Worm (Caenorhabditis elegans): ENCODE data around the gene Y62E10A.13.

Y62E10A.13 gene

DNA sequence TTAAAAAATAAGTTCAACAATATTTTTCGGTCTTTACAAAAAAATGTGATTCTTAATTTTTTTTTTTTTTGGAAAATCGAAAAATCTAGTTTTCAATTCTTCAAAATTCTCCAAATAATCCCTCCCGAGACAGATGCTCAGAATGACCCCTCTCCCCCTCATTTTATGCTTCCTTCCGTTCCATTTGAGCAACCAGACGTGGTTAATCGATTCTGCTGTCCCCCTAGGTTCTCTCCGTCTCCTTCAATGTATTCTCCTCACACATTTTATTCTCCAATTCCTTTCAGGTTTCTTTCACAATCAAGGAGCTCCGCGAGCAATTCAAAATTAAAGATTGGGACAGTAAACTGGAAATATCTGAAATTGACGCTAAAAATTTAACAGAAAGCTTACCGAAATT, 23.9 kb downstream of the Y62E10A.13 start:
- no peak for TF ChIP-seq ttx-3 (tag; optimal IDR thresholded peaks at IDR 0.05)
- TF ChIP-seq ceh-48 (tag; optimal IDR thresholded peaks at IDR 0.05): peak; percentile 54

DNA sequence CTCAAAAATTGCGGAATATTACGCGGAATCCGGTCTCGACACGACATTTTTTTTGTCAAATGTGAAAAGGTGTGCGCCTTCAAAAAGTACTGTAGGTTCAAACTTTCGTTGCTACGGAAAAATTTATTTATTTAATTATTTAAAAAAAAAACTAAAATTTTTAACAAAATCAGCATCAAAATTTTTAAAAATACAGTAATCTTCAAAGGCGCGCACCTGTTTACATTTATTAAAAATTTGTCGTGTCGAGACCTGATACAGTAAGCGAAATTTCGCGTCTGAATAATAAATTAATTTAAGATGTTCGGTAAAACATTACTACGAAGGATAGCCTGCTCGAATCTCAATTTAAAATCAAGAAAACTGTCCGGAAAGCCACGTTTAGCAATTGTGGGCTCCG, 27.2 kb downstream of the Y62E10A.13 start, which contains the start of gene Y62E10A.6:
TSS of gene Y62E10A.6 (plus strand) at position 301 of the 400 bp plus-strand sequence.
- TF ChIP-seq fkh-6 (tag; optimal IDR thresholded peaks at IDR 0.05) (no peak), syd-9 (tag; optimal IDR thresholded peaks at IDR 0.05) (no peak), ets-4 (tag; optimal IDR thresholded peaks at IDR 0.05) (no peak), fax-1 (tag; optimal IDR thresholded peaks at IDR 0.05) (no peak), tbx-2 (tag; optimal IDR thresholded peaks at IDR 0.05) (no peak), unc-42 (tag; optimal IDR thresholded peaks at IDR 0.05) (no peak), ceh-34 (tag; optimal IDR thresholded peaks at IDR 0.05) (no peak), ceh-6 (GFP tag; optimal IDR thresholded peaks at IDR 0.05) (no peak), pqm-1 (tag; optimal IDR thresholded peaks at IDR 0.05) (no peak), nfya-1 (tag; optimal IDR thresholded peaks at IDR 0.05) (no peak), K02D7.2 (tag; optimal IDR thresholded peaks at IDR 0.05) (no peak), dmd-4 (tag; optimal IDR thresholded peaks at IDR 0.05; ENCODE audit: borderline replicate concordance) (no peak), sox-2 (GFP tag; IDR thresholded peaks at IDR 0.05) (no peak), pat-9 (tag; optimal IDR thresholded peaks at IDR 0.05) (no peak)

DNA sequence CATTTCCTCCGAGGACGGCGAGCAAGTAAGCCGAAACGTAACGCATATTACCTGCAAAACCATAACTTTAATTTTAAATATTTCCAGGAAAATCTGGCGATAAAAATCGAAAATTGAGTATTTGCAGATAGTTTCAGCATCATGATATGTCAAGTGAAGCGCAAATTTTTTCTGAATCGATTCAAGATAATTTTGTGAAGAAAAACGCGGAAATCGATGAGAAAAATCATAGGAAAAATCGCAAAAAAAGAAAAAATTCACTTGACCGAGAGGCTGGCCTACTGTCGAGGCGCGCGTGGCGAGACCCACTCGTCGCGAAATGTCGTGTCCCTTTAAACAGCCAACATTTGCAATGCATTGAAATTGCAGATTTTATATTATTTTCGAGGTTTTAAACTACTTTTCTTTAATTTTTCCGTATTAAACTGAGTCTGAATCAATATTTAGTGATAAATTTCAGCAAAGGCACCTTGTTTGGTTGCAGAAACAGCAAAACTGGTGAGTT, 28.6 kb downstream of the Y62E10A.13 start, which contains the start of the genes rla-2, popl-7 and Y62E10A.24:
TSS of gene rla-2 (minus strand) at position 51 of the 505 bp plus-strand sequence.
TSS of gene popl-7 (plus strand) at position 455 of the 505 bp plus-strand sequence.
TSS of gene Y62E10A.24 (plus strand) at position 476 of the 505 bp plus-strand sequence.
- TF ChIP-seq pag-3 (tag; optimal IDR thresholded peaks at IDR 0.05; ENCODE audit: borderline replicate concordance): no peak
- TF ChIP-seq eyg-1 (tag; optimal IDR thresholded peaks at IDR 0.05): no peak
- TF ChIP-seq ceh-9 (tag; optimal IDR thresholded peaks at IDR 0.05): no peak
- no peak for TF ChIP-seq mec-3 (tag; optimal IDR thresholded peaks at IDR 0.05; ENCODE audit: borderline replicate concordance)

DNA sequence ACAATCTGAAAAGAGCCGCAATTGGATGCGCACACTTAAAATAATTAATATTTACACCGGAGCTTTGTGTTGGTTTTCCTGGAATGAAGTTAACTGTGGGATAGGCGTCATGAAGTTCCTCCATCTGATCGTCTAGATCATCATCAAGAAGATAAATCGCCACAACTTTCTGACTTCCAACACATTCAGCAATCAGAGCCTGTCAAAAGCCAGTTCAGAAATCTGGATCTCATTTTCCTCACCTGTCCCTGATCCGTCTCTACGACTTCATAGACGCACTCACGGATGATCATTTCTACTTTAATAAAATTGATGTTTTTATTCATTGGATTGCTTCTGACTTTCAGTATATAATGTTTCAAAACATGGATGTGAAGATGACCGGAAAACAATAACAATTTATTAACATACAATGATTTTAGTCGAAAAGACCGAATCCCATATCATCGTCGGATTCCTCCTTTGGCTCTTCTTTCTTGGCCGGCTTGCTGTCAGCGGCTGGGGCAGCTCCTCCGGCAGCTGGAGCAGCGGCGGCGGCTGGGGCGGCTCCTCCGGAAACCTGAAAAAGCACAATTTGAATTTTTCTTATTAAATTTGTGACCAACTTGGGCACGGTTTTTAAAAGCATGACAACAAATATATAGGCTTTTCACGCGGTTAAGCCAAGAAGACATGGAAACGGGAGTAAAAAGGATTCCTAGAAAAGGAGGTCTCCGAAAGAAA, 29.6 kb downstream of the Y62E10A.13 start, which contains the start of gene agt-1:
TSS of gene agt-1 (minus strand) at position 293 of the 723 bp plus-strand sequence.
- no peak for TF ChIP-seq pag-3 (tag; optimal IDR thresholded peaks at IDR 0.05; ENCODE audit: borderline replicate concordance)
- no peak for TF ChIP-seq che-1 (tag; optimal IDR thresholded peaks at IDR 0.05)
- TF ChIP-seq elt-2 (tag; optimal IDR thresholded peaks at IDR 0.05): no peak
- no peak for TF ChIP-seq pqm-1 (tag; optimal IDR thresholded peaks at IDR 0.05)
- no peak for TF ChIP-seq ceh-31 (tag; optimal IDR thresholded peaks at IDR 0.05)
- no peak for TF ChIP-seq K02D7.2 (tag; optimal IDR thresholded peaks at IDR 0.05)
- no peak for TF ChIP-seq unc-86 (tag; optimal IDR thresholded peaks at IDR 0.05)
- no peak for TF ChIP-seq T23F11.4 (GFP tag; optimal IDR thresholded peaks at IDR 0.05)
- no peak for TF ChIP-seq ceh-2 (tag; optimal IDR thresholded peaks at IDR 0.05)
- TF ChIP-seq pat-9 (tag; optimal IDR thresholded peaks at IDR 0.05): no peak
- no peak for TF ChIP-seq sox-4 (tag; optimal IDR thresholded peaks at IDR 0.05)
- TF ChIP-seq ztf-16 (tag; optimal IDR thresholded peaks at IDR 0.05): no peak
- TF ChIP-seq nhr-232 (tag; optimal IDR thresholded peaks at IDR 0.05): no peak
- TF ChIP-seq ceh-22 (tag; optimal IDR thresholded peaks at IDR 0.05): no peak
- no peak for TF ChIP-seq tbx-7 (tag; optimal IDR thresholded peaks at IDR 0.05)
- no peak for TF ChIP-seq ceh-9 (tag; optimal IDR thresholded peaks at IDR 0.05)
- no peak for TF ChIP-seq hlh-13 (GFP tag; optimal IDR thresholded peaks at IDR 0.05)

DNA sequence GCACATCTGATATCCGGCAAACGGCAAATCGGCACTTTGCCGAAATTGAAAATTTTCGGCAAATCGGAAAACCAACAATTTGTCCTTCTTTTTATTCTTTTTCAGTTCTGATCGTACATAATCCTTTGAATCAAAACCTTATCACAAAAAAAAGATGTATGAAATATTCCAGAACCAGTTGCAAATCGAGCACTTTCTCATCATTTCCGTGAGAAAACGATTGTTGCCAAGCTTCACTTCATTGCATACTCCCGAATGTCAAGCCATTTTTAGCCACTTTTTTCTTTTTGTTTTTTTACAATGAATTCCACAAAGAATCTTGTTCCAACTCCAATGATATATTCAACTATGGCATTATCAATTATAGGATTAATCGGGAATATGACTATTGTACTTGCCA, 34.0 kb downstream of the Y62E10A.13 start, which contains the start of gene srsx-25:
TSS of gene srsx-25 (plus strand) at position 301 of the 400 bp plus-strand sequence.
- TF ChIP-seq dve-1 (tag; optimal IDR thresholded peaks at IDR 0.05) (no peak), tbx-7 (tag; optimal IDR thresholded peaks at IDR 0.05) (no peak), unc-42 (tag; optimal IDR thresholded peaks at IDR 0.05) (no peak), ceh-14 (tag; optimal IDR thresholded peaks at IDR 0.05) (no peak), sox-4 (tag; optimal IDR thresholded peaks at IDR 0.05) (no peak), sdc-2 (tag; optimal IDR thresholded peaks at IDR 0.05) (no peak), nhr-232 (tag; optimal IDR thresholded peaks at IDR 0.05) (no peak), ceh-22 (tag; optimal IDR thresholded peaks at IDR 0.05) (no peak), fkh-10 (GFP tag; optimal IDR thresholded peaks at IDR 0.05) (no peak), ref-2 (tag; optimal IDR thresholded peaks at IDR 0.05) (no peak)
